Worm (Caenorhabditis elegans) whole organism, L4 larva: Measurements from ENCODE around the gene nhr-256.
A peak's percentile ranks its signal among the peaks of the same experiment; 100 is the strongest.

Experiments used
- D1046.2 ChIP-seq: fragments of 200-800 bp; sonication (Bioruptor generic); IDR thresholded peaks from 2 replicates; pipeline ENCODE4 v1.3.6; 2022; ENCODE audit warnings: missing genetic modification characterization, missing compliant biosample characterization
- F37D6.2 ChIP-seq: sonication (generic microtip); optimal IDR thresholded peaks from 2 replicates; lab custom pipeline; 2016; ENCODE audit warnings: mild to moderate bottlenecking, missing genetic modification characterization, missing compliant biosample characterization
- F49E8.2 ChIP-seq: sonication (generic microtip); optimal IDR thresholded peaks from 2 replicates; lab custom pipeline; 2016; ENCODE audit warnings: missing compliant biosample characterization, mild to moderate bottlenecking, missing genetic modification characterization, borderline replicate concordance
- R02D3.7 ChIP-seq: fragments of 150-350 bp; sonication (generic microtip); optimal IDR thresholded peaks from 3 replicates; lab custom pipeline; 2014; ENCODE audit warnings: missing biosample characterization, missing genetic modification characterization
- ZK546.5 ChIP-seq, 2 experiments: sonication (generic microtip); optimal IDR thresholded peaks; 2 replicates each; lab custom pipeline; 2017; ENCODE audit warnings: missing biosample characterization in 2 of 2, missing genetic modification characterization in 2 of 2
- aha-1 ChIP-seq: fragments of 150-350 bp; peaks from one replicate; lab custom pipeline; 2014; ENCODE audit warnings: missing biosample characterization, missing genetic modification characterization
- ama-1 ChIP-seq: fragments of 150-350 bp; optimal IDR thresholded peaks from 2 replicates; lab custom pipeline; 2014; ENCODE audit warnings: inconsistent platforms, mixed read lengths
- attf-4 ChIP-seq: sonication (generic microtip); optimal IDR thresholded peaks from 3 replicates; lab custom pipeline; 2017; ENCODE audit warnings: missing biosample characterization, missing genetic modification characterization
- ceh-20 ChIP-seq: fragments of 200-800 bp; sonication (Bioruptor generic); IDR thresholded peaks from 2 replicates; pipeline ENCODE4 v1.3.6; 2022; ENCODE audit warnings: missing genetic modification reagents, missing genetic modification characterization, missing compliant biosample characterization
- ceh-28 ChIP-seq: fragments of 150-350 bp; optimal IDR thresholded peaks from 2 replicates; lab custom pipeline; 2014; ENCODE audit warnings: missing biosample characterization, missing genetic modification reagents, missing genetic modification characterization
- ces-1 ChIP-seq: fragments of 150-350 bp; sonication (generic microtip); optimal IDR thresholded peaks from 4 replicates; lab custom pipeline; 2014; ENCODE audit warnings: missing biosample characterization, missing genetic modification reagents, missing genetic modification characterization
- cey-2 ChIP-seq: sonication (generic microtip); optimal IDR thresholded peaks from 3 replicates; lab custom pipeline; 2017; ENCODE audit warnings: missing genetic modification characterization, mild to moderate bottlenecking, missing compliant biosample characterization, antibody characterized with exemption, borderline replicate concordance; ENCODE audit not compliant: insufficient read depth
- daf-19 ChIP-seq: fragments of 200-800 bp; sonication (Bioruptor generic); conservative IDR thresholded peaks from 2 replicates; pipeline ENCODE4 v1.3.6; 2022; ENCODE audit warnings: missing genetic modification characterization, missing compliant biosample characterization
- dmd-8 ChIP-seq: fragments of 200-800 bp; sonication (Bioruptor generic); IDR thresholded peaks from 2 replicates; pipeline ENCODE4 v1.3.6; 2022; ENCODE audit warnings: missing genetic modification characterization, missing compliant biosample characterization
- dpl-1 ChIP-seq: fragments of 150-350 bp; optimal IDR thresholded peaks from 2 replicates; lab custom pipeline; 2014; ENCODE audit warnings: missing biosample characterization, missing genetic modification reagents, missing genetic modification characterization
- dve-1 ChIP-seq: sonication (generic microtip); optimal IDR thresholded peaks from 2 replicates; lab custom pipeline; 2017; ENCODE audit warnings: antibody characterized with exemption, mild to moderate bottlenecking, missing genetic modification characterization, missing compliant biosample characterization; ENCODE audit not compliant: insufficient read depth
- egl-27 ChIP-seq: sonication (generic microtip); optimal IDR thresholded peaks from 3 replicates; lab custom pipeline; 2017; ENCODE audit warnings: missing biosample characterization, missing genetic modification reagents, missing genetic modification characterization
- egl-43 ChIP-seq: fragments of 200-800 bp; sonication (Bioruptor generic); IDR thresholded peaks from 2 replicates; pipeline ENCODE4 v1.3.6; 2022; ENCODE audit warnings: missing genetic modification reagents, missing genetic modification characterization, missing compliant biosample characterization
- gei-8 ChIP-seq: fragments of 200-800 bp; sonication (Bioruptor generic); optimal IDR thresholded peaks from 2 replicates; lab custom pipeline; 2018; ENCODE audit warnings: mild to moderate bottlenecking, missing genetic modification characterization, missing compliant biosample characterization
- hlh-30 ChIP-seq: sonication (generic microtip); optimal IDR thresholded peaks from 2 replicates; lab custom pipeline; 2017; ENCODE audit warnings: antibody characterized with exemption, mild to moderate bottlenecking, missing genetic modification characterization, missing compliant biosample characterization; ENCODE audit not compliant: insufficient read depth
- hmg-1.1 ChIP-seq: fragments of 200-800 bp; sonication (Bioruptor generic); IDR thresholded peaks from 2 replicates; pipeline ENCODE4 v1.3.6; 2022; ENCODE audit warnings: missing genetic modification reagents, missing genetic modification characterization, missing compliant biosample characterization
- jun-1 ChIP-seq: fragments of 150-350 bp; optimal IDR thresholded peaks from 2 replicates; lab custom pipeline; 2014; ENCODE audit warnings: missing biosample characterization, missing genetic modification reagents, missing genetic modification characterization
- lin-1 ChIP-seq: fragments of 200-800 bp; sonication (Bioruptor generic); IDR thresholded peaks from 2 replicates; pipeline ENCODE4 v1.3.6; 2022; ENCODE audit warnings: missing genetic modification reagents, missing genetic modification characterization, missing compliant biosample characterization
- lin-13 ChIP-seq: fragments of 150-350 bp; optimal IDR thresholded peaks from 2 replicates; lab custom pipeline; 2014; ENCODE audit warnings: missing biosample characterization, missing genetic modification reagents, missing genetic modification characterization
- lin-38 ChIP-seq: fragments of 200-800 bp; sonication (Bioruptor generic); IDR thresholded peaks from 2 replicates; pipeline ENCODE4 v1.3.6; 2022; ENCODE audit warnings: missing genetic modification reagents, missing genetic modification characterization, missing compliant biosample characterization
- lin-39 ChIP-seq: fragments of 150-350 bp; optimal IDR thresholded peaks from 2 replicates; lab custom pipeline; 2014; ENCODE audit warnings: missing biosample characterization, missing genetic modification reagents, missing genetic modification characterization
- madf-5 ChIP-seq, 2 experiments: fragments of 200-800 bp; sonication (Bioruptor generic); IDR thresholded peaks; 2 replicates each; pipeline ENCODE4 v1.3.6; 2022; ENCODE audit warnings: missing compliant biosample characterization in 2 of 2, missing genetic modification characterization in 2 of 2
- mdl-1 ChIP-seq, 2 experiments: fragments of 150-350 bp in 1 of 2; sonication (generic microtip) in 1 of 2; optimal IDR thresholded peaks; 2 replicates each; lab custom pipeline; 2014 to 2017; ENCODE audit warnings: missing biosample characterization in 2 of 2, missing genetic modification characterization in 2 of 2
- mep-1 ChIP-seq: fragments of 150-350 bp; sonication (generic microtip); optimal IDR thresholded peaks from 3 replicates; lab custom pipeline; 2014; ENCODE audit warnings: missing biosample characterization, missing genetic modification characterization
- mes-2 ChIP-seq: sonication (generic microtip); optimal IDR thresholded peaks from 2 replicates; lab custom pipeline; 2016; ENCODE audit warnings: missing genotype, mild to moderate bottlenecking, missing genetic modification characterization, missing compliant biosample characterization; ENCODE audit not compliant: poor library complexity, severe bottlenecking
- nhr-11 ChIP-seq: fragments of 150-350 bp; optimal IDR thresholded peaks from 2 replicates; lab custom pipeline; 2014; ENCODE audit warnings: missing biosample characterization, missing genetic modification characterization
- nhr-111 ChIP-seq: fragments of 200-800 bp; sonication (Bioruptor generic); optimal IDR thresholded peaks from 2 replicates; lab custom pipeline; 2018; ENCODE audit warnings: mild to moderate bottlenecking, missing genetic modification characterization, missing compliant biosample characterization
- nhr-25 ChIP-seq: sonication (generic microtip); optimal IDR thresholded peaks from 2 replicates; lab custom pipeline; 2017; ENCODE audit warnings: missing genetic modification characterization, mild to moderate bottlenecking, missing compliant biosample characterization, antibody characterized with exemption, moderate library complexity, borderline replicate concordance; ENCODE audit not compliant: insufficient read depth
- nhr-28 ChIP-seq: fragments of 150-350 bp; optimal IDR thresholded peaks from 2 replicates; lab custom pipeline; 2014; ENCODE audit warnings: missing biosample characterization, missing genetic modification characterization
- nhr-42 ChIP-seq: fragments of 200-800 bp; sonication (Bioruptor generic); IDR thresholded peaks from 2 replicates; pipeline ENCODE4 v1.3.6; 2022; ENCODE audit warnings: missing genetic modification characterization, missing compliant biosample characterization
- nhr-48 ChIP-seq: sonication (generic microtip); optimal IDR thresholded peaks from 2 replicates; lab custom pipeline; 2016; ENCODE audit warnings: mild to moderate bottlenecking, missing genetic modification characterization, missing compliant biosample characterization
- nhr-6 ChIP-seq: fragments of 150-350 bp; optimal IDR thresholded peaks from 2 replicates; lab custom pipeline; 2014; ENCODE audit warnings: missing biosample characterization, missing genetic modification characterization
- nhr-76 ChIP-seq: fragments of 150-350 bp; optimal IDR thresholded peaks from 2 replicates; lab custom pipeline; 2014; ENCODE audit warnings: missing biosample characterization, missing genetic modification characterization
- php-3 ChIP-seq: fragments of 200-800 bp; sonication (Bioruptor generic); IDR thresholded peaks from 2 replicates; pipeline ENCODE4 v1.3.6; 2022; ENCODE audit warnings: missing genetic modification reagents, missing genetic modification characterization, missing compliant biosample characterization
- saeg-2 ChIP-seq: fragments of 200-800 bp; sonication (Bioruptor generic); IDR thresholded peaks from 2 replicates; pipeline ENCODE4 v1.3.6; 2022; ENCODE audit warnings: missing genetic modification reagents, missing genetic modification characterization, missing compliant biosample characterization
- sdz-12 ChIP-seq: fragments of 200-800 bp; sonication (Bioruptor generic); optimal IDR thresholded peaks from 2 replicates; lab custom pipeline; 2018; ENCODE audit warnings: mild to moderate bottlenecking, missing genetic modification characterization, missing compliant biosample characterization
- set-16 ChIP-seq: fragments of 200-800 bp; sonication (Bioruptor generic); IDR thresholded peaks from 2 replicates; pipeline ENCODE4 v1.3.6; 2022; ENCODE audit warnings: missing genetic modification reagents, missing genetic modification characterization, missing compliant biosample characterization
- snpc-1.2 ChIP-seq: fragments of 200-800 bp; sonication (Bioruptor generic); IDR thresholded peaks from 2 replicates; pipeline ENCODE4 v1.3.6; 2022; ENCODE audit warnings: missing genetic modification reagents, missing genetic modification characterization, missing compliant biosample characterization
- spr-3 ChIP-seq: fragments of 200-800 bp; sonication (Bioruptor generic); optimal IDR thresholded peaks from 2 replicates; lab custom pipeline; 2018; ENCODE audit warnings: mild to moderate bottlenecking, missing genetic modification characterization, missing compliant biosample characterization
- tra-1 ChIP-seq: fragments of 200-800 bp; sonication (Bioruptor generic); IDR thresholded peaks from 2 replicates; pipeline ENCODE4 v1.3.6; 2022; ENCODE audit warnings: missing genetic modification reagents, missing genetic modification characterization, missing compliant biosample characterization
- unc-39 ChIP-seq: sonication (generic microtip); optimal IDR thresholded peaks from 2 replicates; lab custom pipeline; 2017; ENCODE audit warnings: missing biosample characterization, missing genetic modification characterization
- unc-62 ChIP-seq, 3 experiments: fragments of 150-350 bp in 1 of 3; sonication (generic microtip); optimal IDR thresholded peaks in 2 of 3; peaks in 1 of 3; 1 replicate in 1 of 3; 2 replicates in 2 of 3; lab custom pipeline; 2014 to 2017; ENCODE audit warnings: missing biosample characterization in 3 of 3, missing genetic modification characterization in 3 of 3, missing genetic modification reagents in 3 of 3, missing genotype in 1 of 3
- vab-7 ChIP-seq: fragments of 200-800 bp; sonication (Bioruptor generic); IDR thresholded peaks from 2 replicates; pipeline ENCODE4 v1.3.6; 2022; ENCODE audit warnings: missing genetic modification reagents, missing genetic modification characterization, missing compliant biosample characterization
- zip-11 ChIP-seq: fragments of 200-800 bp; sonication (Bioruptor generic); IDR thresholded peaks from 2 replicates; pipeline ENCODE4 v1.3.6; 2022; ENCODE audit warnings: missing genetic modification characterization, missing compliant biosample characterization
- zip-2 ChIP-seq: fragments of 150-350 bp; optimal IDR thresholded peaks from 2 replicates; lab custom pipeline; 2014; ENCODE audit warnings: missing biosample characterization, missing genetic modification characterization

The nhr-256 gene

DNA sequence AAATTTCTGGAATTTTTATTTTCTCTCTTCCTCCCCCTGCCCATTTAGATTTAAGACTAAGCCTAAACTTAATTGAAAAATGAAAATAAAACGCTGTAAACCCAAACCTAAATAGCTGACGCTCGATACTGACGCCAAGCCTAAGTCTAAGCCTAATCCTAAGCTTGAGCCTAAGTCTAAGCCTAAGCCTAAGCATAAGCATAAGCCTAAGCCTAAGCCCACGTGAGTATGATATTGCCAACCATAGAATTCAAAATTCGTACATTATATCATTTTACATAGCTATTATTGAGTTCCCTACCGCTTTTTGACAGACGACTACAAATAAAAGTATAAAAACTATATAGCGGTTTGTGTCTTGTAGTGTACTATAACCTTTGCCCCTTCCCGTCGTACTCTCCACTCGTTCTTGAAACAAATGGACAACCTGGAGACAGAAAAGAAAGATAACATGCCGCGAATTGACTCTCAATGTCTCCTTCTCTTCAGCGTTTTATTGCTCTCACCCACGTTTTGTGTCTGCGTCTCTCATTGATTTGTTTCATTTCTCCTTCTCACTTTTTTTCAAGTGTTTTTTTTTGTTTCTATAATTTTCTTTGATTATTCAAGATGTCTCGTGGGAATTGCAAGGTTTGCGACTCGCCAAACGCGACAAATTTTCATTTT, at the start of gene nhr-256:
TSS of gene nhr-256 (plus strand) at position 567 of the 666 bp plus-strand sequence.
- TF ChIP-seq nhr-25 (tag; lab: Kevin White, UChicago), result peak; percentile 15
- TF ChIP-seq lin-1 (GFP tag; lab: Robert Waterston, UW), result peak; percentile 81
- no peak for TF ChIP-seq aha-1 (tag; lab: Kevin White, UChicago)
- TF ChIP-seq zip-11 (GFP tag; lab: Robert Waterston, UW), result no peak
- no peak for TF ChIP-seq nhr-111 (GFP tag; lab: Kevin White, UChicago)
- peak; percentile 76 for TF ChIP-seq cey-2 (tag; lab: Kevin White, UChicago)
- peak; percentile 44 for TF ChIP-seq dpl-1 (GFP tag; lab: Kevin White, UChicago)
- TF ChIP-seq nhr-42, result no peak
- TF ChIP-seq spr-3 (GFP tag; lab: Kevin White, UChicago), result no peak
- peak; percentile 83 for TF ChIP-seq php-3 (GFP tag; lab: Robert Waterston, UW)
- TF ChIP-seq attf-4 (tag; lab: Kevin White, UChicago), result no peak
- TF ChIP-seq mep-1, result no peak
- TF ChIP-seq snpc-1.2 (GFP tag; lab: Robert Waterston, UW), result no peak
- TF ChIP-seq lin-39 (tag; lab: Kevin White, UChicago), result no peak
- peak in 1 of 2 experiments; percentile 67 for TF ChIP-seq unc-62 (GFP tag; optimal IDR thresholded peaks at IDR 0.05 in 1 of 2; lab: Kevin White, UChicago)
- no peak for TF ChIP-seq unc-62 (tag; optimal IDR thresholded peaks at IDR 0.05; lab: Kevin White, UChicago)
- peak; percentile 32 for TF ChIP-seq nhr-6 (tag; lab: Kevin White, UChicago)
- TF ChIP-seq ama-1 (lab: Kevin White, UChicago), result no peak
- TF ChIP-seq nhr-28, result peak; percentile 100
- TF ChIP-seq F49E8.2 (tag; lab: Kevin White, UChicago), result no peak
- TF ChIP-seq lin-38 (GFP tag; lab: Robert Waterston, UW), result no peak
- TF ChIP-seq madf-5 (GFP tag; IDR thresholded peaks at IDR 0.05; lab: Robert Waterston, UW), result no peak
- TF ChIP-seq nhr-11 (tag; lab: Kevin White, UChicago), result peak; percentile 21
- TF ChIP-seq D1046.2, result no peak
- TF ChIP-seq tra-1, result no peak; the same call in 1 of the 2 replicates
- no peak for TF ChIP-seq saeg-2
- TF ChIP-seq dmd-8 (GFP tag; lab: Robert Waterston, UW), result no peak
- TF ChIP-seq egl-43 (GFP tag; lab: Robert Waterston, UW), result no peak
- peak; percentile 74 for TF ChIP-seq hlh-30
- peak; percentile 8 for TF ChIP-seq gei-8 (GFP tag; lab: Kevin White, UChicago)
- TF ChIP-seq daf-19 (GFP tag; lab: Robert Waterston, UW), result no peak
- no peak for TF ChIP-seq lin-13 (GFP tag; lab: Kevin White, UChicago)
- TF ChIP-seq vab-7, result no peak
- TF ChIP-seq nhr-76 (tag; lab: Kevin White, UChicago), result peak; percentile 22
- TF ChIP-seq ceh-28 (tag; lab: Kevin White, UChicago), result no peak
- no peak for TF ChIP-seq ZK546.5 (tag; optimal IDR thresholded peaks at IDR 0.05; lab: Kevin White, UChicago)
- peak; percentile 94 for TF ChIP-seq dve-1 (tag; lab: Kevin White, UChicago)
- peak; percentile 86 for TF ChIP-seq nhr-48 (tag; lab: Kevin White, UChicago)
- no peak for TF ChIP-seq sdz-12
- TF ChIP-seq set-16 (GFP tag; lab: Robert Waterston, UW), result no peak
- TF ChIP-seq jun-1 (tag; lab: Kevin White, UChicago), result peak; percentile 5
- peak in 1 of 2 experiments; percentile 81 for TF ChIP-seq mdl-1 (tag; optimal IDR thresholded peaks at IDR 0.05; lab: Kevin White, UChicago)
- TF ChIP-seq ces-1, result no peak
- 0 out of 2 replicates have a peak, but pooled peaks have one; percentile 49 for TF ChIP-seq ceh-20 (GFP tag; lab: Robert Waterston, UW)
- no peak for TF ChIP-seq egl-27
- TF ChIP-seq F37D6.2 (tag; lab: Kevin White, UChicago), result no peak
- TF ChIP-seq mes-2 (tag; lab: Kevin White, UChicago), result no peak
- no peak for TF ChIP-seq unc-39 (tag; lab: Kevin White, UChicago)
- peak; percentile 70 for TF ChIP-seq hmg-1.1 (GFP tag; lab: Robert Waterston, UW)
- TF ChIP-seq zip-2 (tag; lab: Kevin White, UChicago), result no peak
- TF ChIP-seq R02D3.7 (tag; lab: Kevin White, UChicago), result no peak
